Fruit fly (Drosophila melanogaster) whole organism, prepupa: ENCODE results near the gene SP555.
A peak's percentile ranks its signal among the peaks of the same experiment; 100 is the strongest.

Experiments
- Blimp-1 ChIP-seq: fragments of 200-800 bp; sonication (Bioruptor generic); optimal IDR thresholded peaks from 3 replicates; lab custom pipeline; 2017; ENCODE audit warnings: missing biosample characterization, missing genetic modification characterization, mild to moderate bottlenecking, moderate library complexity, missing genetic modification reagents
- CG10631 ChIP-seq: fragments of 200-800 bp; sonication (Bioruptor generic); optimal IDR thresholded peaks from 2 replicates; lab custom pipeline; 2016; ENCODE audit warnings: missing biosample characterization, missing genetic modification characterization
- CG10669 ChIP-seq: fragments of 200-800 bp; sonication (Bioruptor generic); optimal IDR thresholded peaks from 3 replicates; lab custom pipeline; 2018; ENCODE audit warnings: missing biosample characterization, mild to moderate bottlenecking, missing genetic modification characterization, moderate library complexity
- CG11294 ChIP-seq: fragments of 200-800 bp; sonication (Bioruptor generic); IDR thresholded peaks from 2 replicates; pipeline ENCODE4 v1.3.6; 2022; ENCODE audit warnings: missing biosample characterization, missing genetic modification characterization
- CG11902 ChIP-seq: fragments of 200-800 bp; sonication (Bioruptor generic); optimal IDR thresholded peaks from 3 replicates; lab custom pipeline; 2016; ENCODE audit warnings: missing biosample characterization, missing genetic modification characterization
- CG15336 ChIP-seq: fragments of 200-800 bp; sonication (Bioruptor generic); IDR thresholded peaks from 2 replicates; pipeline ENCODE4 v1.3.6; 2022; ENCODE audit warnings: missing biosample characterization, missing genetic modification characterization
- CG16779 ChIP-seq: fragments of 200-800 bp; sonication (Bioruptor generic); optimal IDR thresholded peaks from 3 replicates; lab custom pipeline; 2017; ENCODE audit warnings: missing biosample characterization, mild to moderate bottlenecking, missing genetic modification characterization
- CG3032 ChIP-seq: fragments of 200-800 bp; optimal IDR thresholded peaks from 2 replicates; lab custom pipeline; 2019; ENCODE audit warnings: missing biosample characterization, mild to moderate bottlenecking, missing genetic modification characterization, moderate library complexity
- CG31627 ChIP-seq: fragments of 200-800 bp; sonication (Bioruptor generic); optimal IDR thresholded peaks from 3 replicates; lab custom pipeline; 2016; ENCODE audit warnings: missing biosample characterization, missing genetic modification characterization
- CG32006 ChIP-seq: fragments of 200-800 bp; sonication (Bioruptor generic); optimal IDR thresholded peaks from 3 replicates; lab custom pipeline; 2017; ENCODE audit warnings: missing biosample characterization, mild to moderate bottlenecking, missing genetic modification characterization
- CG34406 ChIP-seq: fragments of 200-800 bp; sonication (Bioruptor generic); optimal IDR thresholded peaks from 3 replicates; lab custom pipeline; 2016; ENCODE audit warnings: missing biosample characterization, missing genetic modification characterization
- CG4318 ChIP-seq: fragments of 200-800 bp; sonication (Bioruptor generic); optimal IDR thresholded peaks from 3 replicates; lab custom pipeline; 2017; ENCODE audit warnings: missing biosample characterization, mild to moderate bottlenecking, missing genetic modification characterization
- CG6276 ChIP-seq: fragments of 200-800 bp; sonication (Bioruptor generic); optimal IDR thresholded peaks from 2 replicates; lab custom pipeline; 2017; ENCODE audit warnings: missing biosample characterization, mild to moderate bottlenecking, missing genetic modification characterization
- CG6792 ChIP-seq: fragments of 200-800 bp; sonication (Bioruptor generic); optimal IDR thresholded peaks from 3 replicates; lab custom pipeline; 2016; ENCODE audit warnings: missing biosample characterization, missing genetic modification characterization
- CG6854 ChIP-seq: fragments of 200-800 bp; sonication (Bioruptor generic); optimal IDR thresholded peaks from 2 replicates; lab custom pipeline; 2017; ENCODE audit warnings: missing biosample characterization, mild to moderate bottlenecking, missing genetic modification characterization
- CG8119 ChIP-seq: fragments of 200-800 bp; sonication (Bioruptor generic); IDR thresholded peaks from 3 replicates; pipeline ENCODE4 v1.3.6; 2022; ENCODE audit warnings: missing biosample characterization, missing genetic modification characterization
- CG8632 ChIP-seq: fragments of 200-800 bp; sonication (Bioruptor generic); optimal IDR thresholded peaks from 3 replicates; lab custom pipeline; 2016; ENCODE audit warnings: missing biosample characterization, missing genetic modification characterization
- CG9139 ChIP-seq: fragments of 200-800 bp; sonication (Bioruptor generic); optimal IDR thresholded peaks from 3 replicates; lab custom pipeline; 2017; ENCODE audit warnings: missing biosample characterization, mild to moderate bottlenecking, missing genetic modification characterization
- Eip75B ChIP-seq: fragments of 200-800 bp; sonication (Bioruptor generic); optimal IDR thresholded peaks from 3 replicates; lab custom pipeline; 2016; ENCODE audit warnings: missing biosample characterization, missing genetic modification characterization
- Eip78C ChIP-seq: fragments of 200-800 bp; sonication (Bioruptor generic); peaks from one replicate; lab custom pipeline; 2016; ENCODE audit warnings: missing biosample characterization, missing genetic modification characterization
- Eip93F ChIP-seq: fragments of 200-800 bp; sonication (Bioruptor generic); optimal IDR thresholded peaks from 2 replicates; lab custom pipeline; 2016; ENCODE audit warnings: missing biosample characterization, mild to moderate bottlenecking, missing genetic modification characterization
- Ets21C ChIP-seq: fragments of 200-800 bp; sonication (Bioruptor generic); optimal IDR thresholded peaks from 3 replicates; lab custom pipeline; 2016; ENCODE audit warnings: missing biosample characterization, missing genetic modification characterization
- Ets96B ChIP-seq: fragments of 200-800 bp; optimal IDR thresholded peaks from 2 replicates; lab custom pipeline; 2019; ENCODE audit warnings: missing biosample characterization, mild to moderate bottlenecking, missing genetic modification characterization, moderate library complexity
- Gug ChIP-seq: fragments of 200-800 bp; sonication (Bioruptor generic); IDR thresholded peaks from 2 replicates; pipeline ENCODE4 v1.3.6; 2022; ENCODE audit warnings: missing biosample characterization, missing genetic modification characterization
- Hr38 ChIP-seq: sonication (Bioruptor generic); optimal IDR thresholded peaks from 2 replicates; lab custom pipeline; 2016; ENCODE audit warnings: missing biosample characterization, missing genetic modification characterization
- Hr39 ChIP-seq: fragments of 200-800 bp; sonication (Bioruptor generic); optimal IDR thresholded peaks from 2 replicates; lab custom pipeline; 2016; ENCODE audit warnings: missing biosample characterization, missing genetic modification characterization
- Lpt ChIP-seq: fragments of 200-800 bp; sonication (Bioruptor generic); optimal IDR thresholded peaks from 3 replicates; lab custom pipeline; 2016; ENCODE audit warnings: missing biosample characterization, missing genetic modification characterization
- Met ChIP-seq: fragments of 200-800 bp; sonication (Bioruptor generic); optimal IDR thresholded peaks from 3 replicates; lab custom pipeline; 2016; ENCODE audit warnings: missing biosample characterization, missing genetic modification characterization
- OdsH ChIP-seq: fragments of 200-800 bp; sonication (Bioruptor generic); optimal IDR thresholded peaks from 3 replicates; lab custom pipeline; 2016; ENCODE audit warnings: missing biosample characterization, missing genetic modification characterization
- Smox ChIP-seq: fragments of 200-800 bp; sonication (Bioruptor generic); optimal IDR thresholded peaks from 3 replicates; lab custom pipeline; 2016; ENCODE audit warnings: missing biosample characterization, missing genetic modification characterization
- Sox14 ChIP-seq: fragments of 200-800 bp; sonication (Bioruptor generic); optimal IDR thresholded peaks from 3 replicates; lab custom pipeline; 2016; ENCODE audit warnings: missing biosample characterization, missing genetic modification characterization
- Sox15 ChIP-seq: fragments of 200-800 bp; sonication (Bioruptor generic); optimal IDR thresholded peaks from 3 replicates; lab custom pipeline; 2016; ENCODE audit warnings: missing biosample characterization, missing genetic modification characterization
- achi ChIP-seq: fragments of 200-800 bp; sonication (Bioruptor generic); optimal IDR thresholded peaks from 3 replicates; lab custom pipeline; 2016; ENCODE audit warnings: missing biosample characterization, missing genetic modification characterization
- acj6 ChIP-seq: fragments of 200-800 bp; sonication (Bioruptor generic); optimal IDR thresholded peaks from 3 replicates; lab custom pipeline; 2016; ENCODE audit warnings: missing biosample characterization, missing genetic modification characterization
- cyc ChIP-seq: fragments of 200-800 bp; sonication (Bioruptor generic); optimal IDR thresholded peaks from 3 replicates; lab custom pipeline; 2016; ENCODE audit warnings: missing biosample characterization, missing genetic modification characterization
- dac ChIP-seq: fragments of 200-800 bp; sonication (Bioruptor generic); optimal IDR thresholded peaks from 2 replicates; lab custom pipeline; 2017; ENCODE audit warnings: missing biosample characterization, mild to moderate bottlenecking, missing genetic modification characterization
- esn ChIP-seq: fragments of 200-800 bp; sonication (Bioruptor generic); optimal IDR thresholded peaks from 2 replicates; lab custom pipeline; 2016; ENCODE audit warnings: missing biosample characterization, mild to moderate bottlenecking, missing genetic modification characterization, moderate library complexity
- fd59A ChIP-seq: fragments of 200-800 bp; sonication (Bioruptor generic); optimal IDR thresholded peaks from 2 replicates; lab custom pipeline; 2017; ENCODE audit warnings: missing biosample characterization, mild to moderate bottlenecking, missing genetic modification characterization, missing genetic modification reagents
- fkh ChIP-seq: fragments of 200-800 bp; sonication (Bioruptor generic); optimal IDR thresholded peaks from 3 replicates; lab custom pipeline; 2017; ENCODE audit warnings: missing biosample characterization, mild to moderate bottlenecking, missing genetic modification characterization, moderate library complexity
- lz ChIP-seq: fragments of 200-800 bp; sonication (Bioruptor generic); optimal IDR thresholded peaks from 3 replicates; lab custom pipeline; 2016; ENCODE audit warnings: missing biosample characterization, missing genetic modification characterization
- net ChIP-seq: fragments of 200-800 bp; sonication (Bioruptor generic); optimal IDR thresholded peaks from 3 replicates; lab custom pipeline; 2016; ENCODE audit warnings: missing biosample characterization, missing genetic modification characterization
- salr ChIP-seq, 2 experiments: fragments of 200-800 bp; sonication (Bioruptor generic); optimal IDR thresholded peaks; 3 replicates each; lab custom pipeline; 2016 to 2018; ENCODE audit warnings: missing biosample characterization in 2 of 2, missing genetic modification characterization in 2 of 2, mild to moderate bottlenecking in 1 of 2
- spab ChIP-seq: fragments of 200-800 bp; sonication (Bioruptor generic); optimal IDR thresholded peaks from 2 replicates; lab custom pipeline; 2017; ENCODE audit warnings: missing biosample characterization, mild to moderate bottlenecking, missing genetic modification characterization, missing genetic modification reagents
- topi ChIP-seq: fragments of 200-800 bp; sonication (Bioruptor generic); optimal IDR thresholded peaks from 3 replicates; lab custom pipeline; 2016; ENCODE audit warnings: missing biosample characterization, missing genetic modification characterization
- vri ChIP-seq: fragments of 200-800 bp; sonication (Bioruptor generic); optimal IDR thresholded peaks from 3 replicates; lab custom pipeline; 2016; ENCODE audit warnings: missing biosample characterization, mild to moderate bottlenecking, missing genetic modification characterization

Gene SP555

DNA sequence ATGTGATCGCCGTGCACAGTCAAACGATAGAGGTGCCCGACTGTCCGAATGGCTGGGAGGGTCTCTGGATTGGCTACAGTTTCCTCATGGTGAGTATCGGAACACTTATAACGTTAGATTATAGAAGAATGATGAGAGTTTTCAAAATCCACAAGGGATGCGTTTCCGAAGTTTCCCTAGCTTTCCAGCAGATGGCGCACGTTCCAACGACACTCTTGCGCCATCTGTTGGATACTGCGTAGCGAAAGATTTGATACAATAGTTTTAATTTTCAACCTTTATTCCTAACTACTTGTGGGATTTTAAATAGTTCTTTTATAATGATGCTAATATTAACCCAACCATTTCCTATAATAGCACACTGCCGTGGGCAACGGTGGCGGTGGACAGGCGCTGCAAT is 1.4 kb upstream of the SP555 start:
- TF ChIP-seq Hr39 (GFP tag; lab: Kevin White, UChicago), result no peak
- no peak for TF ChIP-seq Lpt
- no peak for TF ChIP-seq topi (GFP tag; lab: Kevin White, UChicago)
- TF ChIP-seq dac, result no peak
- TF ChIP-seq Sox14 (GFP tag; lab: Kevin White, UChicago), result no peak
- no peak for TF ChIP-seq CG9139 (GFP tag; lab: Kevin White, UChicago)
- no peak for TF ChIP-seq Hr38
- no peak for TF ChIP-seq achi (GFP tag; lab: Kevin White, UChicago)
- no peak for TF ChIP-seq cyc (GFP tag; lab: Kevin White, UChicago)
- TF ChIP-seq Ets96B (tag; lab: Kevin White, UChicago), result no peak
- no peak for TF ChIP-seq lz
- TF ChIP-seq Blimp-1, result no peak
- TF ChIP-seq net (GFP tag; lab: Kevin White, UChicago), result no peak
- TF ChIP-seq esn (GFP tag; lab: Kevin White, UChicago), result no peak
- no peak for TF ChIP-seq CG8632 (GFP tag; lab: Kevin White, UChicago)

DNA sequence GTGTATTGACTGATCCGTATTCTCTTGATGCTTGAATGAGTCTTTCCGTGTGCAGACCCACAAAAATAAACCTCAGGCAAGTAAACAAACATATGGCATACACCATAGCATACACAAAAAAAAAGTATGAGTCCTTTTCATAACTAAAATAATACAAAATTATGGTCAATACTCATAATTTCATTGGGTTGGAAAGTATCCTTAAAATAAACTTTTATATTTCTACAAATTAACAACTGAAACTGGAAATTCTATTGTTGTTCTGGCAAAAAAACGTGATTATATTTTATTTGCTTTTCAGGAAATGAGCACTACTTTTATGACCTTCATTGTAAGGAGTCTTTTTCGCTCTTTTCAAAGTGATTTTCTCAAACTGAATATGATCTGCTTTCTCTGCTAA is 4.6 kb downstream of the SP555 start:
- TF ChIP-seq Eip93F, result no peak
- TF ChIP-seq CG10669 (GFP tag; lab: Kevin White, UChicago), result no peak
- TF ChIP-seq Ets96B (tag; lab: Kevin White, UChicago), result no peak
- peak; percentile 71 for TF ChIP-seq Eip78C (GFP tag; lab: Kevin White, UChicago)
- no peak for TF ChIP-seq CG6276 (GFP tag; lab: Kevin White, UChicago)
- peak; percentile 41; the same call in 2 of the 3 replicates for TF ChIP-seq CG8119 (GFP tag; lab: Robert Waterston, UW)
- peak; percentile 9 for TF ChIP-seq acj6 (GFP tag; lab: Kevin White, UChicago)
- no peak for TF ChIP-seq vri
- TF ChIP-seq CG3032 (tag; lab: Kevin White, UChicago), result peak; percentile 10
- no peak for TF ChIP-seq CG10631
- TF ChIP-seq dac, result no peak
- no peak for TF ChIP-seq CG31627 (GFP tag; lab: Kevin White, UChicago)
- peak; percentile 31 for TF ChIP-seq esn (GFP tag; lab: Kevin White, UChicago)
- TF ChIP-seq Sox14 (GFP tag; lab: Kevin White, UChicago), result no peak
- TF ChIP-seq CG34406 (GFP tag; lab: Kevin White, UChicago), result no peak
- TF ChIP-seq Met (GFP tag; lab: Kevin White, UChicago), result peak; percentile 18
- TF ChIP-seq Ets21C (GFP tag; lab: Kevin White, UChicago), result no peak
- TF ChIP-seq CG15336 (GFP tag; lab: Robert Waterston, UW), result peak; percentile 67
- TF ChIP-seq CG32006 (GFP tag; lab: Kevin White, UChicago), result peak; percentile 1

DNA sequence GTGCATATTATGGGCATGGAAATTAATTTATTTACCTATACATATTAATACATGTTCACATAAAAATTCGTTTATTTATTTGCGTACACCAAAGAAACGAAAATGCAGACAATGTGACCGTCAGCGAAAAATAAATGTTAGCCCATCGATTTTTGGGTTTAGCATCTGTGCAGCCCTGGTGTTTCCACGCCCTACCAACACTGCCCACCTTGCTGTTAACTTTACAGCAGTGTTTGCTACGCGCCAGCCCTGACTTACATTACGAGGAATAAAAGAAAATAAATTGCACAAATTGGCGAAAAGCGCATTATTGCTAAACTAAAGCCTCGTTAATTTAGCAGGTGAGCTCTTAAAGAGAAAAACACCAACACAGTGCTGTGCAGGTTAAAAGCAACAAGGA is 5.5 kb downstream of the SP555 start, which contains the start of the genes CG33995, CG44000 and CG44001:
Gene CG33995, plus strand, starts transcription at position 228 of the 400 bp plus-strand sequence.
Gene CG44000, plus strand, starts transcription at position 228 of the 400 bp plus-strand sequence.
Gene CG44001, plus strand, starts transcription at position 228 of the 400 bp plus-strand sequence.
- no peak for TF ChIP-seq Lpt
- TF ChIP-seq CG31627 (GFP tag; lab: Kevin White, UChicago), result peak; percentile 61
- TF ChIP-seq Eip93F, result no peak
- TF ChIP-seq Blimp-1, result no peak
- peak; percentile 2 for TF ChIP-seq CG6792 (GFP tag; lab: Kevin White, UChicago)
- peak; percentile 26 for TF ChIP-seq Smox (GFP tag; lab: Kevin White, UChicago)
- TF ChIP-seq CG34406 (GFP tag; lab: Kevin White, UChicago), result no peak
- TF ChIP-seq OdsH (GFP tag; lab: Kevin White, UChicago), result peak; percentile 33
- TF ChIP-seq CG6276 (GFP tag; lab: Kevin White, UChicago), result no peak
- no peak for TF ChIP-seq CG11902 (GFP tag; lab: Kevin White, UChicago)
- peak; percentile 81 for TF ChIP-seq Eip78C (GFP tag; lab: Kevin White, UChicago)
- no peak for TF ChIP-seq CG15336 (GFP tag; lab: Robert Waterston, UW)
- peak; percentile 73 for TF ChIP-seq fkh (GFP tag; lab: Kevin White, UChicago)
- TF ChIP-seq CG16779 (tag; lab: Kevin White, UChicago), result no peak
- no peak for TF ChIP-seq CG10669 (GFP tag; lab: Kevin White, UChicago)
- TF ChIP-seq lz, result peak; percentile 46
- peak; percentile 53 for TF ChIP-seq cyc (GFP tag; lab: Kevin White, UChicago)
- TF ChIP-seq Hr39 (GFP tag; lab: Kevin White, UChicago), result peak; percentile 39
- TF ChIP-seq Sox15 (GFP tag; lab: Kevin White, UChicago), result no peak
- TF ChIP-seq acj6 (GFP tag; lab: Kevin White, UChicago), result peak; percentile 14
- TF ChIP-seq spab (GFP tag; lab: Kevin White, UChicago), result no peak
- TF ChIP-seq salr (GFP tag; optimal IDR thresholded peaks at IDR 0.05; lab: Kevin White, UChicago), result no peak
- no peak for TF ChIP-seq fd59A (GFP tag; lab: Kevin White, UChicago)
- TF ChIP-seq Gug (GFP tag; lab: Robert Waterston, UW), result no peak
- no peak for TF ChIP-seq CG8632 (GFP tag; lab: Kevin White, UChicago)
- TF ChIP-seq vri, result peak; percentile 66
- no peak for TF ChIP-seq CG11294 (GFP tag; lab: Robert Waterston, UW)
- TF ChIP-seq Met (GFP tag; lab: Kevin White, UChicago), result peak; percentile 28
- TF ChIP-seq Eip75B, result peak; percentile 42
- TF ChIP-seq CG9139 (GFP tag; lab: Kevin White, UChicago), result no peak
- no peak for TF ChIP-seq dac
- no peak for TF ChIP-seq CG6854 (GFP tag; lab: Kevin White, UChicago)
- no peak for TF ChIP-seq CG4318
- TF ChIP-seq Hr38, result no peak
